Worm (Caenorhabditis elegans) whole organism, early embryonic: ENCODE results near the gene pxmp-4.

Source experiments
- B0310.2 ChIP-seq: sonication (generic microtip); optimal IDR thresholded peaks from 2 replicates; lab custom pipeline; 2016; ENCODE audit warnings: mild to moderate bottlenecking, missing genetic modification characterization, missing compliant biosample characterization
- F13C5.2 ChIP-seq: sonication (generic microtip); optimal IDR thresholded peaks from 2 replicates; lab custom pipeline; 2017; ENCODE audit warnings: mild to moderate bottlenecking, missing genetic modification characterization, inconsistent platforms, missing compliant biosample characterization
- aly-1 ChIP-seq: sonication (generic microtip); optimal IDR thresholded peaks from 2 replicates; lab custom pipeline; 2016; ENCODE audit warnings: missing genetic modification characterization, missing compliant biosample characterization
- ama-1 ChIP-seq: fragments of 150-350 bp; optimal IDR thresholded peaks from 2 replicates; lab custom pipeline; 2014
- ceh-13 ChIP-seq: fragments of 200-800 bp; sonication (Bioruptor generic); optimal IDR thresholded peaks from 2 replicates; lab custom pipeline; 2018; ENCODE audit warnings: mild to moderate bottlenecking, missing genetic modification characterization, missing compliant biosample characterization
- ceh-36 ChIP-seq: sonication (generic microtip); optimal IDR thresholded peaks from 2 replicates; lab custom pipeline; 2016; ENCODE audit warnings: missing genetic modification characterization, inconsistent platforms, missing compliant biosample characterization
- ets-7 ChIP-seq: sonication (generic microtip); optimal IDR thresholded peaks from 2 replicates; lab custom pipeline; 2016; ENCODE audit warnings: missing genotype, missing genetic modification characterization, missing compliant biosample characterization
- flt-1 ChIP-seq: fragments of 200-800 bp; sonication (Bioruptor generic); IDR thresholded peaks from 2 replicates; pipeline ENCODE4 v1.3.6; 2022; ENCODE audit warnings: missing genetic modification characterization, missing compliant biosample characterization
- hmbx-1 ChIP-seq: sonication (generic microtip); optimal IDR thresholded peaks from 2 replicates; lab custom pipeline; 2016; ENCODE audit warnings: mild to moderate bottlenecking, missing genetic modification characterization, missing compliant biosample characterization
- hnd-1 ChIP-seq: sonication (generic microtip); optimal IDR thresholded peaks from 2 replicates; lab custom pipeline; 2016; ENCODE audit warnings: missing genetic modification characterization, missing compliant biosample characterization
- pes-1 ChIP-seq: fragments of 200-800 bp; sonication (Bioruptor generic); IDR thresholded peaks from 2 replicates; pipeline ENCODE4 v1.3.6; 2022; ENCODE audit warnings: missing genetic modification reagents, missing genetic modification characterization, missing compliant biosample characterization
- sea-1 ChIP-seq: fragments of 200-800 bp; sonication (Bioruptor generic); conservative IDR thresholded peaks from 2 replicates; pipeline ENCODE4 v1.3.6; 2022; ENCODE audit warnings: missing genetic modification characterization, missing compliant biosample characterization
- tbx-11 ChIP-seq: fragments of 200-800 bp; sonication (Bioruptor generic); IDR thresholded peaks from 2 replicates; pipeline ENCODE4 v1.3.6; 2022; ENCODE audit warnings: missing genetic modification characterization, missing compliant biosample characterization
- tbx-37 ChIP-seq: fragments of 200-800 bp; sonication (Bioruptor generic); conservative IDR thresholded peaks from 2 replicates; pipeline ENCODE4 v1.3.6; 2022; ENCODE audit warnings: missing genetic modification reagents, missing genetic modification characterization, missing compliant biosample characterization

DNA sequence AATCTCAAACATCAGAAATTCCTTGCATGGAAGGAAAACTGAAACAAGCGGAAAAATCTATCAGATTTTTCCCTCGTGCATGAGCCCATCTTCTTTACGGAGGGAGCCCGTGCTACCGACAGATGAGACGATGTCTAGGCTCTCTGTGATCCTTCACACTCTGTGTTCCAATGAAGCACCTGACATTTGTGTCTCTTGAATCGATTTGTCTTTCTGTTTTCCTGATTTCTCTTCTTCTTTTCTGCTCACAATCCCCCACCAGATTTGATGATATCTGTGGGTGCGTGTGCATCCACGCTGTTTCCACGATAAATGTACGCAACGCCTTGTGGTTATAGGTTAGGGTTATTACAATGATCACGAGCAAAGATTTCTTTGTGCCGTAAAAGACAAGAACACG lies 41.9 kb upstream of the pxmp-4 start:
- TF ChIP-seq ama-1 (lab: Kevin White, UChicago): no peak
- no peak for TF ChIP-seq B0310.2 (tag; lab: Kevin White, UChicago)
- TF ChIP-seq ceh-13 (GFP tag; lab: Kevin White, UChicago): no peak
- TF ChIP-seq flt-1 (GFP tag; lab: Robert Waterston, UW): no peak
- no peak for TF ChIP-seq F13C5.2 (tag; lab: Kevin White, UChicago)
- TF ChIP-seq hmbx-1: no peak
- no peak for TF ChIP-seq ceh-36
- TF ChIP-seq aly-1 (tag; lab: Kevin White, UChicago): no peak
- no peak for TF ChIP-seq pes-1 (GFP tag; lab: Robert Waterston, UW)
- no peak for TF ChIP-seq tbx-37
- no peak for TF ChIP-seq tbx-11
- TF ChIP-seq hnd-1 (tag; lab: Kevin White, UChicago): no peak
- no peak for TF ChIP-seq ets-7 (tag; lab: Kevin White, UChicago)
- TF ChIP-seq sea-1 (GFP tag; lab: Robert Waterston, UW): no peak
